Worm (Caenorhabditis elegans): Measurements from ENCODE around the gene F40D4.12.

F40D4.12 gene

DNA sequence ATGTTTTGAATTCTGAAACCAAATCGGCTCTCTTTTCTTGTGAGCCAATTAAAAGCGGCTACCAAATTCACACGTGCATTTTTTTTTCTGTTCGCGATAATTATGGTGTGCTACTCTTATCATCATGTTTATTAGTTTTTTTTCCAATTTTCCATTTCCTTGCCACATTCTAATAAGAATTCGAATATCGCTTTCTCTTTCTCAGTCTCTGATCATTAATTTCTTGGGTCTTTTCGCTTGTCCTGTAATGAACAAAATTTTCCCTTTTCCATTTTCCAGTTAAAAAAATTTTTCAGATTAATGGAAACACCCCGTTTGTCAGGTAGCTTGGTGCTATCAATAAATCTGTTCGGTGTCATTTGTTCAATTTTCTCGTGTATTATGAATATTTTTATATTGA lies 11.9 kb downstream of the F40D4.12 start, which contains the start of gene srbc-26:
srbc-26 (plus strand) TSS at position 301 of the 400 bp plus-strand sequence.
- TF ChIP-seq tbx-37 (GFP tag; conservative IDR thresholded peaks at IDR 0.05) (no peak), aly-1 (tag; optimal IDR thresholded peaks at IDR 0.05) (no peak), ets-7 (tag; optimal IDR thresholded peaks at IDR 0.05) (no peak), hmbx-1 (tag; optimal IDR thresholded peaks at IDR 0.05) (no peak), ceh-13 (GFP tag; optimal IDR thresholded peaks at IDR 0.05) (no peak), tra-4 (tag; optimal IDR thresholded peaks at IDR 0.05) (no peak), hnd-1 (tag; optimal IDR thresholded peaks at IDR 0.05) (no peak), ceh-36 (tag; optimal IDR thresholded peaks at IDR 0.05) (no peak), ama-1 (optimal IDR thresholded peaks at IDR 0.05) (no peak), tbx-11 (GFP tag; IDR thresholded peaks at IDR 0.05) (no peak), flt-1 (GFP tag; IDR thresholded peaks at IDR 0.05) (no peak), F13C5.2 (tag; optimal IDR thresholded peaks at IDR 0.05) (no peak), scrt-1 (GFP tag; IDR thresholded peaks at IDR 0.05) (no peak), B0310.2 (tag; optimal IDR thresholded peaks at IDR 0.05) (no peak), sea-1 (GFP tag; conservative IDR thresholded peaks at IDR 0.05) (no peak), pes-1 (GFP tag; IDR thresholded peaks at IDR 0.05) (no peak)

DNA sequence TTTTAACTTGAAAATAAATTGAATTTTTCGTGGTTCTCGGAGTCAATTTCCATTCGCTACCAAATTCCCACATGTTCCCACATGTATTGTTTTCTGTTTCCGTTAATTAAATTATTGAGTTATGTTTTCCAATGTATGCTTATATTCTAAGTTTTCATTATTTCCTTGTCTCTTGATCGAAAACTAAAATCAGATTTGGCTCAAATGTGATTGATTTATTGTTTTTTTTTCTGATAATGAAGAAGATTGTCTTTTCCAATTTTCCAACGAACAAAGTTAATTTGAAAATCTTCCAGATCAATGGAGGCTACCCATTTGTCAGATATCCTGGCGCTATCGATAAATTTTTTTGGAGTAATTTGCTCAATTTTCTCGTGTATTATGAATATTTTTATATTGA lies 14.1 kb downstream of the F40D4.12 start, which contains the start of gene srbc-25:
srbc-25 (plus strand) TSS at position 301 of the 400 bp plus-strand sequence.
- no peak for TF ChIP-seq F13C5.2 (tag; optimal IDR thresholded peaks at IDR 0.05)
- no peak for TF ChIP-seq ceh-13 (GFP tag; optimal IDR thresholded peaks at IDR 0.05)
- no peak for TF ChIP-seq ama-1 (optimal IDR thresholded peaks at IDR 0.05)
- no peak for TF ChIP-seq scrt-1 (GFP tag; IDR thresholded peaks at IDR 0.05)
- TF ChIP-seq B0310.2 (tag; optimal IDR thresholded peaks at IDR 0.05): no peak
- TF ChIP-seq hmg-4 (GFP tag; optimal IDR thresholded peaks at IDR 0.05): no peak
- TF ChIP-seq hnd-1 (tag; optimal IDR thresholded peaks at IDR 0.05): no peak

DNA sequence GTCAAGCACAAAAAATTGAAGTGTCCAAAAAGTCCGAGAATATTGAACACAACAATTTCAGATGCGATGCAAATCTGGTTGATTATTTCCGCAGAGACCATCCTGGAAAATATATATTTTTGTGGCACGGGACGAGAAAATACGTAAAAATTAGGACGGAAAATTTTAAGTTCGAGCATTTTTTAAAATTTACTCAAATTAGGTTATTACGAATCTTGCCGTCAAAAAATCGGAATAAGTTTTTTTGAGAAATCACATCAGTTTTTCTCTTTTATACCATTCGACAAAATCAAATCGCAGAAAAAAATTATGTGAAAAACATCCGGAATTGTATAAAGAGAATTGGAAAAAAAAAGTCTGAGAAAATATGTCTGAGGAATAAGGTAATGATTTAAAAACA lies 18.3 kb downstream of the F40D4.12 start, which contains the start of gene srsx-1:
srsx-1 (minus strand) TSS at position 101 of the 400 bp plus-strand sequence.
- TF ChIP-seq hnd-1 (tag; optimal IDR thresholded peaks at IDR 0.05): no peak
- no peak for TF ChIP-seq ceh-13 (GFP tag; optimal IDR thresholded peaks at IDR 0.05)
- TF ChIP-seq ceh-36 (tag; optimal IDR thresholded peaks at IDR 0.05): no peak
- no peak for TF ChIP-seq ama-1 (optimal IDR thresholded peaks at IDR 0.05)
- no peak for TF ChIP-seq tbx-11 (GFP tag; IDR thresholded peaks at IDR 0.05)
- no peak for TF ChIP-seq scrt-1 (GFP tag; IDR thresholded peaks at IDR 0.05)
- no peak for TF ChIP-seq sea-1 (GFP tag; conservative IDR thresholded peaks at IDR 0.05)

DNA sequence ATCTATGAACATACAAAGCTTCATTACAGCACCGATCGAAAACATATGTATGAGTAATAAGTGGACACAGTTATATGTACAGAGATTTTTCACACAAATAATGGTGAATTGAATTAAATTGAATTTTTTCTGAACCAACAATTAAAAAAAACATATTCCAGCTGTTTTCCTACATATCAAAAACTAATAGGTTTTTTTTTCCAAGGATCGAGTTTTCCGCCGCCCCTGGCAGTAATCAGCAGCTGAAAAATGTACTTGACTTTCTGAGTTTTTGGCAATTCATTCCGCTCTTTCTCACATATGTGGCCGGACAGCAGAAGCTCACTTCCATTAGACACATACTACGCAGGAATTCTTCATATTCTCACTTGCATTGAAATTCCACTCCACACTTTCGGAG lies 18.8 kb downstream of the F40D4.12 start, which contains the start of gene srh-174:
srh-174 (plus strand) TSS at position 301 of the 400 bp plus-strand sequence.
- TF ChIP-seq ceh-36 (tag; optimal IDR thresholded peaks at IDR 0.05): no peak
- TF ChIP-seq hmbx-1 (tag; optimal IDR thresholded peaks at IDR 0.05): no peak
- no peak for TF ChIP-seq hmg-4 (GFP tag; optimal IDR thresholded peaks at IDR 0.05)
- no peak for TF ChIP-seq B0310.2 (tag; optimal IDR thresholded peaks at IDR 0.05)
- TF ChIP-seq pes-1 (GFP tag; IDR thresholded peaks at IDR 0.05): no peak
- TF ChIP-seq flt-1 (GFP tag; IDR thresholded peaks at IDR 0.05): no peak
- no peak for TF ChIP-seq ets-7 (tag; optimal IDR thresholded peaks at IDR 0.05)
- no peak for TF ChIP-seq scrt-1 (GFP tag; IDR thresholded peaks at IDR 0.05)
- no peak for TF ChIP-seq ceh-13 (GFP tag; optimal IDR thresholded peaks at IDR 0.05)
- TF ChIP-seq hnd-1 (tag; optimal IDR thresholded peaks at IDR 0.05): no peak
- no peak for TF ChIP-seq tbx-37 (GFP tag; conservative IDR thresholded peaks at IDR 0.05)
- no peak for TF ChIP-seq tra-4 (tag; optimal IDR thresholded peaks at IDR 0.05)
- no peak for TF ChIP-seq sea-1 (GFP tag; conservative IDR thresholded peaks at IDR 0.05)

DNA sequence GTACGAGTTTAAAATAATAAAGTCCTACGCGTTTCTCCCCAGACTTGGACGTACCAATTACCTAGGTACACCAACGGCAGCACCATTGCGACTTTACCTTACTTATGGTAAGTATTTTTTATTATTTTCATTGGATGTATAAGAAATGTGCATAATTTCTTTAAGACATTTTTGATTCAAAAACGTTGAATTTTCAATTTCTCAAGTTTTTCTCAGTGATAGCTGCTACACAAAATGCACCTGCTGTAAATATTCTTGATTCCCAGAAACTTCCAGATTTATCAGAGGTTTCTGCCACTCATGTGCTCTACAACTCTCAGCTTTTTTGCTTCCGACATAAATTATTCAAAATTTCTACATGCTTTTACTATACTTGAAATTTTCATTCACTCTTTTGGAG lies 22.4 kb downstream of the F40D4.12 start, which contains the start of gene srh-159:
srh-159 (plus strand) TSS at position 301 of the 400 bp plus-strand sequence.
- no peak for TF ChIP-seq tra-4 (tag; optimal IDR thresholded peaks at IDR 0.05)
- TF ChIP-seq B0310.2 (tag; optimal IDR thresholded peaks at IDR 0.05): no peak
- TF ChIP-seq tbx-11 (GFP tag; IDR thresholded peaks at IDR 0.05): no peak

DNA sequence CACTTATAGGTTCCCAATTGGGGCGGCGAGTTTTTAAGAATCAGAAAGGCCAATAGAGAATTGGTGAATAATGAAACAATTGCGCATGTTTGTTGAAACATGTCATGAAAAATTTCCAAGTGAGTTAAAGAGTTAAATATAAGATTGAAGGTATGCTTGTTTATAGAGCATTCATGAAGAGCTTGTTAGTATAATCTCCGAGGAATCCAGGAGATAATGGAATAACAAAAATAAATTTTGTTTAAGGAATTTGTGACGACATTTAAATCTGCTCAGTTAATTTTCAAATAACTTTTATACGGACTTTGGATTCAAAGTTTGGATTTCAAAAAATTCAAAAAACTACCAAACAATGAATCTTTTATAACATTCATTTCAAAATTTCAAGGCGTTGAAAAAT lies 30.7 kb downstream of the F40D4.12 start, which contains the start of gene str-199:
str-199 (minus strand) TSS at position 101 of the 400 bp plus-strand sequence.
- TF ChIP-seq ceh-13 (GFP tag; optimal IDR thresholded peaks at IDR 0.05): no peak
- no peak for TF ChIP-seq scrt-1 (GFP tag; IDR thresholded peaks at IDR 0.05)
- TF ChIP-seq tbx-11 (GFP tag; IDR thresholded peaks at IDR 0.05): no peak
- no peak for TF ChIP-seq ama-1 (optimal IDR thresholded peaks at IDR 0.05)
- no peak for TF ChIP-seq sea-1 (GFP tag; conservative IDR thresholded peaks at IDR 0.05)
- TF ChIP-seq hnd-1 (tag; optimal IDR thresholded peaks at IDR 0.05): no peak
- TF ChIP-seq pes-1 (GFP tag; IDR thresholded peaks at IDR 0.05): no peak
- no peak for TF ChIP-seq F13C5.2 (tag; optimal IDR thresholded peaks at IDR 0.05)
- no peak for TF ChIP-seq B0310.2 (tag; optimal IDR thresholded peaks at IDR 0.05)
- no peak for TF ChIP-seq tra-4 (tag; optimal IDR thresholded peaks at IDR 0.05)
- TF ChIP-seq flt-1 (GFP tag; IDR thresholded peaks at IDR 0.05): no peak
- no peak for TF ChIP-seq ceh-36 (tag; optimal IDR thresholded peaks at IDR 0.05)
- TF ChIP-seq tbx-37 (GFP tag; conservative IDR thresholded peaks at IDR 0.05): no peak

DNA sequence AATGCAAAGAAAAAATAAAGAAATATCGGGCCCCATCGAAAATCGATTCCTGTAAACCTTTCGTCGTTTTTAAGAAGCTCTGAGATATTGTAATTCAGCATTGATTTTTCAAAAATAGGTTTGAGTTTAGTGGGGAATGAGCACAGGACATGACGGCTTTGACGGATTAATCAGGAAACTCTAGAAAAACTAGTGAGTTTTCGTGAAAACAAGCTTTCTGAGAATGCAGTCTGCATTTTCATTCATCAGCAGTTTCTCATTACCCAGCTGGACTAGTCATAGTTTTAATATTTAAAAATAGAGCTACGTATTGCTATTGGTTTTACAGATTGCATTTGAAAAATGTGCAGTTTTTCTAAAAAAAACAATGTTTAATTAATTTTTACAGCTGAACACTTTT lies 32.6 kb downstream of the F40D4.12 start, which contains the start of gene srz-47:
srz-47 (minus strand) TSS at position 101 of the 400 bp plus-strand sequence.
- TF ChIP-seq scrt-1 (GFP tag; IDR thresholded peaks at IDR 0.05): no peak
- no peak for TF ChIP-seq hmg-4 (GFP tag; optimal IDR thresholded peaks at IDR 0.05)
- TF ChIP-seq B0310.2 (tag; optimal IDR thresholded peaks at IDR 0.05): no peak
- no peak for TF ChIP-seq tbx-37 (GFP tag; conservative IDR thresholded peaks at IDR 0.05)
- TF ChIP-seq tra-4 (tag; optimal IDR thresholded peaks at IDR 0.05): no peak
- TF ChIP-seq pes-1 (GFP tag; IDR thresholded peaks at IDR 0.05): no peak
- TF ChIP-seq ceh-13 (GFP tag; optimal IDR thresholded peaks at IDR 0.05): no peak
- no peak for TF ChIP-seq sea-1 (GFP tag; conservative IDR thresholded peaks at IDR 0.05)
- TF ChIP-seq flt-1 (GFP tag; IDR thresholded peaks at IDR 0.05): no peak
- TF ChIP-seq ets-7 (tag; optimal IDR thresholded peaks at IDR 0.05): no peak
- TF ChIP-seq aly-1 (tag; optimal IDR thresholded peaks at IDR 0.05): no peak
- TF ChIP-seq tbx-11 (GFP tag; IDR thresholded peaks at IDR 0.05): no peak
- no peak for TF ChIP-seq ama-1 (optimal IDR thresholded peaks at IDR 0.05)
- TF ChIP-seq hmbx-1 (tag; optimal IDR thresholded peaks at IDR 0.05): no peak

DNA sequence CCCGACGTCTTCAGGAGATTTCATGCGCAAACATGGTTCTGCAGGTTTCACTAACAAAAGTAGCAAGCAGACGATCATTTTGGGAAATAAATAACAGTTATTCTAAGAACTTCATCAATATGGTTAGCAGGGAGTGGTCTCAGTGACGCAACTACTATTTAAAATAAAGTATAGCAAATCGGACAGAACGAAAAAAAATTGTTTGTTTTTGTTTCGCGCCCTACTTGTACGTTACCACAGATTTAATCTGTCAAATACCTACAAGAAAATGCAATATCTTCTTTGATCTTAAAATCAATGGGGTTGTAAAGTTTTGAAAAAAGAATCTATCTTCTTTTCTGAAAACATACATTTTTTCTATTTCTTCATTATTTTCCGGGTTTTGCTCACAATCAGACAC lies 39.3 kb downstream of the F40D4.12 start, which contains the start of gene srz-96:
srz-96 (plus strand) TSS at position 301 of the 400 bp plus-strand sequence.
- TF ChIP-seq flt-1 (GFP tag; IDR thresholded peaks at IDR 0.05): no peak
- TF ChIP-seq ets-7 (tag; optimal IDR thresholded peaks at IDR 0.05): no peak
- no peak for TF ChIP-seq tbx-11 (GFP tag; IDR thresholded peaks at IDR 0.05)
- no peak for TF ChIP-seq hnd-1 (tag; optimal IDR thresholded peaks at IDR 0.05)
- no peak for TF ChIP-seq aly-1 (tag; optimal IDR thresholded peaks at IDR 0.05)
- TF ChIP-seq sea-1 (GFP tag; conservative IDR thresholded peaks at IDR 0.05): no peak
